Worm (Caenorhabditis elegans) whole organism, L3 larva: ENCODE measurements around the gene F38A1.8.
"Not testable (repeated sequence)": the region's sequence is repeated elsewhere in the genome, so short reads cannot be mapped to it uniquely, and the experiment has no call there.

Experiments
- R02D3.7 ChIP-seq: fragments of 150-350 bp; optimal IDR thresholded peaks from 2 replicates; lab custom pipeline; 2014; ENCODE audit warnings: missing biosample characterization, missing genetic modification characterization
- aly-2 ChIP-seq: fragments of 150-350 bp; optimal IDR thresholded peaks from 2 replicates; lab custom pipeline; 2014; ENCODE audit warnings: missing biosample characterization, missing genetic modification characterization
- ama-1 ChIP-seq: fragments of 150-350 bp; optimal IDR thresholded peaks from 2 replicates; lab custom pipeline; 2018
- ceh-16 ChIP-seq: sonication (generic microtip); optimal IDR thresholded peaks from 2 replicates; lab custom pipeline; 2017; ENCODE audit warnings: missing biosample characterization, missing genetic modification characterization
- ceh-28 ChIP-seq: fragments of 150-350 bp; optimal IDR thresholded peaks from 2 replicates; lab custom pipeline; 2014; ENCODE audit warnings: missing biosample characterization, missing genetic modification reagents, missing genetic modification characterization
- ceh-82 ChIP-seq: fragments of 150-350 bp; optimal IDR thresholded peaks from 2 replicates; lab custom pipeline; 2014; ENCODE audit warnings: missing biosample characterization, missing genetic modification characterization
- ceh-9 ChIP-seq: sonication (generic microtip); optimal IDR thresholded peaks from 2 replicates; lab custom pipeline; 2018; ENCODE audit warnings: missing biosample characterization, missing genetic modification characterization
- egl-27 ChIP-seq: sonication (generic microtip); optimal IDR thresholded peaks from 4 replicates; lab custom pipeline; 2017; ENCODE audit warnings: missing biosample characterization, missing genetic modification reagents, missing genetic modification characterization
- egl-5 ChIP-seq: fragments of 150-350 bp; optimal IDR thresholded peaks from 2 replicates; lab custom pipeline; 2017; ENCODE audit warnings: missing biosample characterization, missing genetic modification reagents, missing genetic modification characterization, inconsistent platforms
- eor-1 ChIP-seq, 2 experiments: fragments of 150-350 bp; optimal IDR thresholded peaks; 2 replicates each; lab custom pipeline; 2014 to 2018; ENCODE audit warnings: missing biosample characterization in 2 of 2, missing genetic modification characterization in 2 of 2
- fkh-10 ChIP-seq: sonication (generic microtip); optimal IDR thresholded peaks from 2 replicates; lab custom pipeline; 2017; ENCODE audit warnings: missing biosample characterization, missing genetic modification reagents, missing genetic modification characterization
- fkh-2 ChIP-seq: fragments of 150-350 bp; optimal IDR thresholded peaks from 2 replicates; lab custom pipeline; 2014; ENCODE audit warnings: missing biosample characterization, missing genetic modification reagents, missing genetic modification characterization
- hmg-11 ChIP-seq: sonication (generic microtip); optimal IDR thresholded peaks from 2 replicates; lab custom pipeline; 2016; ENCODE audit warnings: missing genetic modification characterization, missing compliant biosample characterization
- jun-1 ChIP-seq: fragments of 150-350 bp; optimal IDR thresholded peaks from 2 replicates; lab custom pipeline; 2014; ENCODE audit warnings: missing biosample characterization, missing genetic modification reagents, missing genetic modification characterization
- lin-15B ChIP-seq: fragments of 150-350 bp; optimal IDR thresholded peaks from 2 replicates; lab custom pipeline; 2014; ENCODE audit warnings: missing biosample characterization, missing genetic modification characterization
- lin-39 ChIP-seq: fragments of 150-350 bp; optimal IDR thresholded peaks from 2 replicates; lab custom pipeline; 2018; ENCODE audit warnings: missing biosample characterization, missing genetic modification reagents, missing genetic modification characterization
- mdl-1 ChIP-seq: fragments of 150-350 bp; optimal IDR thresholded peaks from 2 replicates; lab custom pipeline; 2014; ENCODE audit warnings: missing biosample characterization, missing genetic modification characterization
- nhr-11 ChIP-seq: fragments of 150-350 bp; optimal IDR thresholded peaks from 2 replicates; lab custom pipeline; 2014; ENCODE audit warnings: missing biosample characterization, missing genetic modification characterization
- nhr-12 ChIP-seq: fragments of 150-350 bp; optimal IDR thresholded peaks from 2 replicates; lab custom pipeline; 2014; ENCODE audit warnings: missing biosample characterization, missing genetic modification characterization
- nhr-23 ChIP-seq: fragments of 150-350 bp; optimal IDR thresholded peaks from 2 replicates; lab custom pipeline; 2014; ENCODE audit warnings: missing biosample characterization, missing genetic modification reagents, missing genetic modification characterization
- nhr-28 ChIP-seq: fragments of 150-350 bp; optimal IDR thresholded peaks from 2 replicates; lab custom pipeline; 2014; ENCODE audit warnings: missing biosample characterization, missing genetic modification characterization
- nhr-43 ChIP-seq: sonication (generic microtip); optimal IDR thresholded peaks from 2 replicates; lab custom pipeline; 2016; ENCODE audit warnings: mild to moderate bottlenecking, missing genetic modification characterization, missing compliant biosample characterization; ENCODE audit not compliant: poor library complexity, severe bottlenecking
- nhr-67 ChIP-seq: fragments of 150-350 bp; optimal IDR thresholded peaks from 2 replicates; lab custom pipeline; 2014; ENCODE audit warnings: missing biosample characterization, missing genetic modification characterization
- nhr-77 ChIP-seq: fragments of 150-350 bp; optimal IDR thresholded peaks from 2 replicates; lab custom pipeline; 2014; ENCODE audit warnings: missing biosample characterization, missing genetic modification characterization
- pha-4 ChIP-seq: fragments of 150-350 bp; optimal IDR thresholded peaks from 2 replicates; lab custom pipeline; 2014; ENCODE audit warnings: missing biosample characterization, missing genetic modification reagents, missing genetic modification characterization
- pqm-1 ChIP-seq: fragments of 150-350 bp; optimal IDR thresholded peaks from 2 replicates; lab custom pipeline; 2017; ENCODE audit warnings: missing biosample characterization, missing genetic modification characterization, inconsistent platforms
- sea-2 ChIP-seq: fragments of 150-350 bp; sonication (generic microtip); optimal IDR thresholded peaks from 4 replicates; lab custom pipeline; 2014; ENCODE audit warnings: missing biosample characterization, missing genetic modification reagents, missing genetic modification characterization
- skn-1 ChIP-seq: fragments of 150-350 bp; optimal IDR thresholded peaks from 2 replicates; lab custom pipeline; 2014; ENCODE audit warnings: missing biosample characterization, missing genetic modification characterization
- tbx-2 ChIP-seq: sonication (generic microtip); optimal IDR thresholded peaks from 2 replicates; lab custom pipeline; 2016; ENCODE audit warnings: mild to moderate bottlenecking, missing genetic modification characterization, missing compliant biosample characterization
- unc-62 ChIP-seq: fragments of 150-350 bp; sonication (generic microtip); optimal IDR thresholded peaks from 4 replicates; lab custom pipeline; 2014; ENCODE audit warnings: missing biosample characterization, missing genetic modification reagents, missing genetic modification characterization
- zag-1 ChIP-seq: fragments of 150-350 bp; optimal IDR thresholded peaks from 2 replicates; lab custom pipeline; 2014; ENCODE audit warnings: missing biosample characterization, missing genetic modification characterization
- ztf-4 ChIP-seq: fragments of 150-350 bp; optimal IDR thresholded peaks from 2 replicates; lab custom pipeline; 2014; ENCODE audit warnings: missing biosample characterization, missing genetic modification characterization

The F38A1.8 gene

ce11 chrIV:1209320-1209719 lies 30.3 kb downstream of the F38A1.8 start:
- TF ChIP-seq lin-39 (tag; lab: Kevin White, UChicago): no peak
- TF ChIP-seq egl-27 (tag; lab: Kevin White, UChicago): no peak
- TF ChIP-seq fkh-2 (tag; lab: Kevin White, UChicago): no peak
- TF ChIP-seq, all 47 proteins: peak for 0

ce11 chrIV:1207980-1208379 lies 31.7 kb downstream of the F38A1.8 start, which contains the start of gene dsl-1:
Gene dsl-1 (minus strand): TSS chrIV:1208080.
- no peak for TF ChIP-seq nhr-11 (tag; lab: Kevin White, UChicago)
- no peak for TF ChIP-seq ceh-28 (tag; lab: Kevin White, UChicago)
- no peak for TF ChIP-seq pqm-1
- no peak for TF ChIP-seq tbx-2 (tag; lab: Kevin White, UChicago)
- TF ChIP-seq aly-2 (tag; lab: Kevin White, UChicago): no peak
- TF ChIP-seq eor-1 (tag; optimal IDR thresholded peaks at IDR 0.05; lab: Kevin White, UChicago): no peak
- TF ChIP-seq R02D3.7 (tag; lab: Kevin White, UChicago): no peak
- TF ChIP-seq hmg-11 (tag; lab: Kevin White, UChicago): no peak
- no peak for TF ChIP-seq nhr-12 (tag; lab: Kevin White, UChicago)
- TF ChIP-seq sea-2: no peak
- TF ChIP-seq, all 47 proteins: peak for 0

ce11 chrIV:1204870-1205269 lies 34.8 kb downstream of the F38A1.8 start, which contains the start of gene dsl-2:
Gene dsl-2 (minus strand): TSS chrIV:1204970.
- no peak for TF ChIP-seq ceh-16
- no peak for TF ChIP-seq nhr-12 (tag; lab: Kevin White, UChicago)
- TF ChIP-seq unc-62 (GFP tag; lab: Kevin White, UChicago): no peak

ce11 chrIV:1199501-1199900 lies 40.2 kb downstream of the F38A1.8 start:
- no peak for TF ChIP-seq ceh-82 (tag; lab: Kevin White, UChicago)
- no peak for TF ChIP-seq ceh-9 (tag; lab: Kevin White, UChicago)
- no peak for TF ChIP-seq zag-1 (tag; lab: Kevin White, UChicago)
- TF ChIP-seq nhr-77 (tag; lab: Kevin White, UChicago): no peak
- no peak for TF ChIP-seq lin-39 (tag; lab: Kevin White, UChicago)
- TF ChIP-seq egl-5 (tag; lab: Kevin White, UChicago): no peak
- TF ChIP-seq nhr-67: no peak
- TF ChIP-seq fkh-2 (tag; lab: Kevin White, UChicago): no peak
- TF ChIP-seq unc-62 (GFP tag; lab: Kevin White, UChicago): no peak
- TF ChIP-seq nhr-28 (tag; lab: Kevin White, UChicago): no peak
- no peak for TF ChIP-seq ama-1 (lab: Kevin White, UChicago)
- no peak for TF ChIP-seq egl-27 (tag; lab: Kevin White, UChicago)
- no peak for TF ChIP-seq nhr-43
- no peak for TF ChIP-seq aly-2 (tag; lab: Kevin White, UChicago)
- TF ChIP-seq pqm-1: no peak
- no peak for TF ChIP-seq mdl-1 (tag; lab: Kevin White, UChicago)
- no peak for TF ChIP-seq skn-1 (tag; lab: Kevin White, UChicago)
- no peak for TF ChIP-seq ceh-28 (tag; lab: Kevin White, UChicago)
- TF ChIP-seq fkh-10: no peak

ce11 chrIV:1192765-1193164 lies 46.9 kb downstream of the F38A1.8 start, which contains the start of gene spl-3:
Gene spl-3 (plus strand): TSS chrIV:1193065.
- no peak for TF ChIP-seq nhr-67
- no peak for TF ChIP-seq hmg-11 (tag; lab: Kevin White, UChicago)
- no peak for TF ChIP-seq nhr-11 (tag; lab: Kevin White, UChicago)
- no peak for TF ChIP-seq nhr-43
- TF ChIP-seq R02D3.7 (tag; lab: Kevin White, UChicago): no peak
- TF ChIP-seq lin-15B (tag; lab: Kevin White, UChicago): no peak
- no peak for TF ChIP-seq ama-1 (lab: Kevin White, UChicago)
- no peak for TF ChIP-seq ztf-4 (tag; lab: Kevin White, UChicago)
- TF ChIP-seq pqm-1: no peak
- no peak for TF ChIP-seq egl-27 (tag; lab: Kevin White, UChicago)
- no peak for TF ChIP-seq jun-1 (tag; lab: Kevin White, UChicago)
- no peak for TF ChIP-seq ceh-82 (tag; lab: Kevin White, UChicago)
- TF ChIP-seq pha-4: no peak

- not testable (repeated sequence) for TF ChIP-seq nhr-23, fkh-2, nhr-77 (tag; lab: Kevin White, UChicago)
These were observed 52.1 kb downstream of the F38A1.8 start, which contains the start of gene mdt-20 for ce11 chrIV:1187502-1187901. Gene mdt-20 (plus strand): TSS chrIV:1187802.
